Worm (Caenorhabditis elegans) whole organism, L1 larva: Measurements from ENCODE around the gene trpa-1.

Source experiments
- egl-13 ChIP-seq: sonication (generic microtip); optimal IDR thresholded peaks from 2 replicates; lab custom pipeline; 2016; ENCODE audit warnings: missing genotype, missing genetic modification reagents, missing genetic modification characterization, missing compliant biosample characterization
- grh-1 ChIP-seq: fragments of 200-800 bp; sonication (Bioruptor generic); IDR thresholded peaks from 2 replicates; pipeline ENCODE4 v1.3.6; 2022; ENCODE audit warnings: missing genetic modification reagents, missing genetic modification characterization, missing compliant biosample characterization
- mdl-1 ChIP-seq, 2 experiments: fragments of 150-350 bp; optimal IDR thresholded peaks; 2 replicates each; lab custom pipeline; 2014 to 2017; ENCODE audit warnings: missing biosample characterization in 2 of 2, missing genetic modification characterization in 2 of 2, inconsistent platforms in 1 of 2
- pqm-1 ChIP-seq: sonication (generic microtip); optimal IDR thresholded peaks from 3 replicates; lab custom pipeline; 2017; ENCODE audit warnings: missing biosample characterization, missing genetic modification characterization
- skn-1 ChIP-seq: fragments of 150-350 bp; optimal IDR thresholded peaks from 2 replicates; lab custom pipeline; 2014; ENCODE audit warnings: missing biosample characterization, missing genetic modification characterization
- sup-37 ChIP-seq: fragments of 200-800 bp; sonication (Bioruptor generic); optimal IDR thresholded peaks from 2 replicates; lab custom pipeline; 2018; ENCODE audit warnings: mild to moderate bottlenecking, missing genetic modification characterization, missing compliant biosample characterization
- unc-130 ChIP-seq: fragments of 150-350 bp; optimal IDR thresholded peaks from 2 replicates; lab custom pipeline; 2017; ENCODE audit warnings: missing biosample characterization, missing genetic modification characterization, inconsistent platforms

- TF ChIP-seq egl-13 (tag; lab: Kevin White, UChicago) (no peak), sup-37 (no peak), unc-130 (tag; lab: Kevin White, UChicago) (no peak), mdl-1 (tag; optimal IDR thresholded peaks at IDR 0.05; lab: Kevin White, UChicago) (no peak), pqm-1 (tag; lab: Kevin White, UChicago) (no peak), skn-1 (no peak), grh-1 (GFP tag; lab: Robert Waterston, UW) (no peak)
These were observed 12.4 kb upstream of the trpa-1 start, which contains the start of gene F38H4.5 for ce11 chrIV:11851882-11852281.
